Fruit fly (Drosophila melanogaster) whole organism, embryonic: ENCODE data around the gene Gbs-76A.

ENCODE experiments used
- Atf-2 ChIP-seq: fragments of 200-800 bp; sonication (Bioruptor generic); optimal IDR thresholded peaks from 2 replicates; lab custom pipeline; 2016; ENCODE audit warnings: missing biosample characterization, missing genetic modification characterization
- CG1024 ChIP-seq: fragments of 200-800 bp; sonication (Bioruptor generic); IDR thresholded peaks from 2 replicates; pipeline ENCODE4 v1.3.6; 2022; ENCODE audit warnings: missing biosample characterization, missing genetic modification characterization
- CG12236 ChIP-seq: fragments of 200-800 bp; sonication (Bioruptor generic); optimal IDR thresholded peaks from 2 replicates; lab custom pipeline; 2016; ENCODE audit warnings: missing biosample characterization, missing genetic modification characterization
- CG12942 ChIP-seq: fragments of 200-800 bp; sonication (Bioruptor generic); optimal IDR thresholded peaks from 3 replicates; lab custom pipeline; 2016; ENCODE audit warnings: missing biosample characterization, missing genetic modification characterization
- CG13123 ChIP-seq: fragments of 200-800 bp; sonication (Bioruptor generic); optimal IDR thresholded peaks from 2 replicates; lab custom pipeline; 2016; ENCODE audit warnings: missing biosample characterization, missing genetic modification characterization
- CG14965 ChIP-seq: fragments of 200-800 bp; sonication (Bioruptor generic); optimal IDR thresholded peaks from 2 replicates; lab custom pipeline; 2016; ENCODE audit warnings: missing biosample characterization, missing genetic modification characterization, borderline replicate concordance
- CG15011 ChIP-seq: fragments of 200-800 bp; sonication (Bioruptor generic); optimal IDR thresholded peaks from 3 replicates; lab custom pipeline; 2018; ENCODE audit warnings: missing biosample characterization, mild to moderate bottlenecking, missing genetic modification characterization
- CG1529 ChIP-seq: fragments of 200-800 bp; sonication (Bioruptor generic); optimal IDR thresholded peaks from 3 replicates; lab custom pipeline; 2018; ENCODE audit warnings: missing biosample characterization, missing genetic modification characterization
- CG1603 ChIP-seq: fragments of 200-800 bp; sonication (Bioruptor generic); optimal IDR thresholded peaks from 2 replicates; lab custom pipeline; 2019; ENCODE audit warnings: missing biosample characterization, mild to moderate bottlenecking, missing genetic modification characterization, moderate library complexity
- CG17361 ChIP-seq: fragments of 200-800 bp; sonication (Bioruptor generic); IDR thresholded peaks from 3 replicates; pipeline ENCODE4 v1.3.6; 2022; ENCODE audit warnings: missing biosample characterization, missing genetic modification characterization
- CG2199 ChIP-seq: fragments of 200-800 bp; sonication (Bioruptor generic); IDR thresholded peaks from 3 replicates; pipeline ENCODE4 v1.3.6; 2022; ENCODE audit warnings: missing biosample characterization, missing genetic modification characterization
- CG2678 ChIP-seq: fragments of 200-800 bp; sonication (Bioruptor generic); optimal IDR thresholded peaks from 3 replicates; lab custom pipeline; 2019; ENCODE audit warnings: missing biosample characterization, mild to moderate bottlenecking, missing genetic modification characterization, moderate library complexity
- CG33557 ChIP-seq: fragments of 200-800 bp; sonication (Bioruptor generic); optimal IDR thresholded peaks from 2 replicates; lab custom pipeline; 2019; ENCODE audit warnings: missing biosample characterization, mild to moderate bottlenecking, missing genetic modification characterization, moderate library complexity
- CG43689 ChIP-seq: fragments of 200-800 bp; sonication (Bioruptor generic); IDR thresholded peaks from 2 replicates; pipeline ENCODE4 v1.3.6; 2022; ENCODE audit warnings: missing biosample characterization, missing genetic modification characterization
- CG6854 ChIP-seq: fragments of 200-800 bp; sonication (Bioruptor generic); optimal IDR thresholded peaks from 3 replicates; lab custom pipeline; 2017; ENCODE audit warnings: missing biosample characterization, mild to moderate bottlenecking, missing genetic modification characterization
- CG8290 ChIP-seq, 3 experiments: fragments of 200-800 bp; sonication (Bioruptor generic); optimal IDR thresholded peaks; 2 replicates each; lab custom pipeline; 2016 to 2019; ENCODE audit warnings: missing biosample characterization in 3 of 3, missing genetic modification characterization in 3 of 3, mild to moderate bottlenecking in 2 of 3, moderate library complexity in 1 of 3
- CrebB ChIP-seq: fragments of 200-800 bp; sonication (Bioruptor generic); optimal IDR thresholded peaks from 3 replicates; lab custom pipeline; 2018; ENCODE audit warnings: missing biosample characterization, mild to moderate bottlenecking, missing genetic modification characterization
- Dp ChIP-seq: fragments of 200-800 bp; sonication (Bioruptor generic); optimal IDR thresholded peaks from 2 replicates; lab custom pipeline; 2018; ENCODE audit warnings: missing biosample characterization, mild to moderate bottlenecking, missing genetic modification characterization, moderate library complexity
- Dref ChIP-seq: fragments of 200-800 bp; sonication (Bioruptor generic); IDR thresholded peaks from 2 replicates; pipeline ENCODE4 v1.3.6; 2022; ENCODE audit warnings: missing biosample characterization, missing genetic modification characterization
- Fer3 ChIP-seq: fragments of 200-800 bp; sonication (Bioruptor generic); optimal IDR thresholded peaks from 2 replicates; lab custom pipeline; 2018; ENCODE audit warnings: missing biosample characterization, mild to moderate bottlenecking, missing genetic modification characterization, moderate library complexity
- HLH4C ChIP-seq: fragments of 200-800 bp; sonication (Bioruptor generic); IDR thresholded peaks from 3 replicates; pipeline ENCODE4 v1.3.6; 2022; ENCODE audit warnings: missing biosample characterization, missing genetic modification characterization; ENCODE audit not compliant: partially characterized antibody
- Hand ChIP-seq: fragments of 200-800 bp; sonication (Bioruptor generic); optimal IDR thresholded peaks from 2 replicates; lab custom pipeline; 2017; ENCODE audit warnings: mild to moderate bottlenecking, missing biosample characterization, missing genetic modification reagents, missing genetic modification characterization
- Nf-YA ChIP-seq: fragments of 200-800 bp; sonication (Bioruptor generic); IDR thresholded peaks from 2 replicates; pipeline ENCODE4 v1.3.6; 2022; ENCODE audit warnings: missing biosample characterization, missing genetic modification characterization
- Oli ChIP-seq: fragments of 200-800 bp; sonication (Bioruptor generic); optimal IDR thresholded peaks from 2 replicates; lab custom pipeline; 2018; ENCODE audit warnings: missing biosample characterization, mild to moderate bottlenecking, missing genetic modification characterization, moderate library complexity
- Pdp1 ChIP-seq, 2 experiments: fragments of 200-800 bp; sonication (Bioruptor generic); optimal IDR thresholded peaks; 3 replicates each; lab custom pipeline; 2016; ENCODE audit warnings: missing biosample characterization in 2 of 2, missing genetic modification characterization in 2 of 2, mild to moderate bottlenecking in 1 of 2, moderate library complexity in 1 of 2
- Poxn ChIP-seq: fragments of 200-800 bp; sonication (Bioruptor generic); IDR thresholded peaks from 2 replicates; pipeline ENCODE4 v1.3.6; 2022; ENCODE audit warnings: missing biosample characterization, missing genetic modification characterization
- abd-A ChIP-seq: fragments of 200-800 bp; sonication (Bioruptor generic); optimal IDR thresholded peaks from 3 replicates; lab custom pipeline; 2019; ENCODE audit warnings: missing biosample characterization, mild to moderate bottlenecking, missing genetic modification characterization, moderate library complexity
- ase ChIP-seq: fragments of 200-800 bp; sonication (Bioruptor generic); IDR thresholded peaks from 3 replicates; pipeline ENCODE4 v1.3.6; 2022; ENCODE audit warnings: missing biosample characterization, missing genetic modification characterization
- bcd ChIP-seq: fragments of 200-800 bp; sonication (Bioruptor generic); optimal IDR thresholded peaks from 2 replicates; lab custom pipeline; 2017; ENCODE audit warnings: missing biosample characterization, mild to moderate bottlenecking, missing genetic modification characterization
- dm ChIP-seq: fragments of 200-800 bp; sonication (Bioruptor generic); optimal IDR thresholded peaks from 3 replicates; lab custom pipeline; 2016; ENCODE audit warnings: missing biosample characterization, missing genetic modification characterization
- emc ChIP-seq: fragments of 200-800 bp; sonication (Bioruptor generic); optimal IDR thresholded peaks from 2 replicates; lab custom pipeline; 2016; ENCODE audit warnings: missing biosample characterization, missing genetic modification characterization
- insv ChIP-seq, 2 experiments: fragments of 200-800 bp; sonication (Bioruptor generic); optimal IDR thresholded peaks; 3 replicates each; lab custom pipeline; 2016 to 2018; ENCODE audit warnings: missing biosample characterization in 2 of 2, missing genetic modification characterization in 2 of 2
- kni ChIP-seq: fragments of 200-800 bp; sonication (Bioruptor generic); optimal IDR thresholded peaks from 3 replicates; lab custom pipeline; 2017; ENCODE audit warnings: mild to moderate bottlenecking, missing biosample characterization, missing genetic modification reagents, missing genetic modification characterization
- nau ChIP-seq: fragments of 200-800 bp; sonication (Bioruptor generic); optimal IDR thresholded peaks from 3 replicates; lab custom pipeline; 2017; ENCODE audit warnings: missing biosample characterization, mild to moderate bottlenecking, missing genetic modification characterization, missing genetic modification reagents
- nerfin-2 ChIP-seq: fragments of 200-800 bp; sonication (Bioruptor generic); IDR thresholded peaks from 2 replicates; pipeline ENCODE4 v1.3.6; 2022; ENCODE audit warnings: missing biosample characterization, missing genetic modification characterization; ENCODE audit not compliant: partially characterized antibody
- pita ChIP-seq: fragments of 200-800 bp; sonication (Bioruptor generic); optimal IDR thresholded peaks from 2 replicates; lab custom pipeline; 2017; ENCODE audit warnings: missing biosample characterization, mild to moderate bottlenecking, missing genetic modification characterization
- pzg ChIP-seq: fragments of 200-800 bp; sonication (Bioruptor generic); optimal IDR thresholded peaks from 3 replicates; lab custom pipeline; 2018; ENCODE audit warnings: missing biosample characterization, mild to moderate bottlenecking, missing genetic modification characterization, moderate library complexity
- sens ChIP-seq: fragments of 200-800 bp; sonication (Bioruptor generic); peaks from one replicate; lab custom pipeline; 2016; ENCODE audit warnings: missing biosample characterization, missing genetic modification characterization
- slp2 ChIP-seq: fragments of 200-800 bp; sonication (Bioruptor generic); optimal IDR thresholded peaks from 2 replicates; lab custom pipeline; 2016; ENCODE audit warnings: missing biosample characterization, missing genetic modification characterization
- ssp ChIP-seq: fragments of 200-800 bp; sonication (Bioruptor generic); IDR thresholded peaks from 2 replicates; pipeline ENCODE4 v1.3.6; 2022; ENCODE audit warnings: missing biosample characterization, missing genetic modification characterization
- tgo ChIP-seq: fragments of 200-800 bp; sonication (Bioruptor generic); IDR thresholded peaks from 3 replicates; pipeline ENCODE4 v1.3.6; 2022; ENCODE audit warnings: missing biosample characterization, missing genetic modification characterization
- trem ChIP-seq: fragments of 200-800 bp; optimal IDR thresholded peaks from 3 replicates; lab custom pipeline; 2019; ENCODE audit warnings: missing biosample characterization, mild to moderate bottlenecking, missing genetic modification characterization, moderate library complexity
- twi ChIP-seq: fragments of 200-800 bp; optimal IDR thresholded peaks from 2 replicates; lab custom pipeline; 2019; ENCODE audit warnings: missing biosample characterization, mild to moderate bottlenecking, missing genetic modification characterization, moderate library complexity
- usp ChIP-seq: fragments of >200 bp; optimal IDR thresholded peaks from 2 replicates; lab custom pipeline; 2017; ENCODE audit warnings: missing biosample characterization, missing genetic modification characterization
- vfl ChIP-seq: fragments of 200-800 bp; sonication (Bioruptor generic); optimal IDR thresholded peaks from 2 replicates; lab custom pipeline; 2016; ENCODE audit warnings: missing biosample characterization, missing genetic modification characterization
- zf30C ChIP-seq: fragments of 200-800 bp; sonication (Bioruptor generic); optimal IDR thresholded peaks from 3 replicates; lab custom pipeline; 2018; ENCODE audit warnings: missing biosample characterization, mild to moderate bottlenecking, missing genetic modification characterization

The Gbs-76A gene

dm6 chr3L:19263480-19264140 lies 29.0 kb downstream of the Gbs-76A start, which contains the start of the genes CG42374 and Mettl5 (continued):
- no peak for TF ChIP-seq Hand (GFP tag; lab: Kevin White, UChicago)
- TF ChIP-seq insv (GFP tag; optimal IDR thresholded peaks at IDR 0.05; lab: Kevin White, UChicago): no peak
- no peak for TF ChIP-seq CG2199 (GFP tag; lab: Robert Waterston, UW)
- TF ChIP-seq CG8290 (GFP tag; optimal IDR thresholded peaks at IDR 0.05; lab: Kevin White, UChicago): no peak
- peak in 1 of 2 experiments; percentile 52 for TF ChIP-seq CG8290 (tag; optimal IDR thresholded peaks at IDR 0.05; lab: Kevin White, UChicago)
- TF ChIP-seq CG15011 (GFP tag; lab: Kevin White, UChicago): no peak
- no peak for TF ChIP-seq usp (GFP tag; lab: Kevin White, UChicago)
- TF ChIP-seq CG6854 (GFP tag; lab: Kevin White, UChicago): no peak
- no peak for TF ChIP-seq Atf-2
- TF ChIP-seq CG17361: no peak
- TF ChIP-seq vfl: no peak
- peak; percentile 48; the same call in 1 of the 3 replicates for TF ChIP-seq tgo (GFP tag; lab: Robert Waterston, UW)
- TF ChIP-seq bcd: peak; percentile 21
- TF ChIP-seq nau: peak; percentile 27
- no peak for TF ChIP-seq HLH4C (GFP tag; lab: Robert Waterston, UW)
- TF ChIP-seq Oli (tag; lab: Kevin White, UChicago): peak; percentile 52
- TF ChIP-seq CG2678: peak; percentile 52
- TF ChIP-seq Pdp1 (GFP tag; optimal IDR thresholded peaks at IDR 0.05; lab: Kevin White, UChicago): peak in 1 of 2 experiments; percentile 82
- TF ChIP-seq pzg (GFP tag; lab: Kevin White, UChicago): no peak
- TF ChIP-seq abd-A (tag; lab: Kevin White, UChicago): no peak
- TF ChIP-seq zf30C (GFP tag; lab: Kevin White, UChicago): no peak
- TF ChIP-seq Fer3 (tag; lab: Kevin White, UChicago): peak; percentile 45
- TF ChIP-seq sens (GFP tag; lab: Kevin White, UChicago): peak; percentile 61
- no peak for TF ChIP-seq kni
- TF ChIP-seq CG13123 (GFP tag; lab: Kevin White, UChicago): no peak
- no peak for TF ChIP-seq pita (GFP tag; lab: Kevin White, UChicago)
- TF ChIP-seq ssp: no peak
- no peak for TF ChIP-seq CG1024 (GFP tag; lab: Robert Waterston, UW)
- TF ChIP-seq Dref (GFP tag; lab: Robert Waterston, UW): no peak
- TF ChIP-seq Dp (GFP tag; lab: Kevin White, UChicago): no peak
- peak; percentile 46 for TF ChIP-seq CG1603 (tag; lab: Kevin White, UChicago)
- no peak for TF ChIP-seq CG1529
- no peak for TF ChIP-seq slp2
- 0 out of 3 replicates have a peak, but pooled peaks have one; percentile 50 for TF ChIP-seq ase (GFP tag; lab: Robert Waterston, UW)
- TF ChIP-seq twi (tag; lab: Kevin White, UChicago): no peak
- TF ChIP-seq CG12236: no peak
- no peak for TF ChIP-seq dm (GFP tag; lab: Kevin White, UChicago)
- no peak for TF ChIP-seq Poxn
- TF ChIP-seq CG43689: no peak
- TF ChIP-seq CG14965 (GFP tag; lab: Kevin White, UChicago): no peak
- TF ChIP-seq CrebB (tag; lab: Kevin White, UChicago): peak; percentile 2
- no peak for TF ChIP-seq emc
- TF ChIP-seq trem (tag; lab: Kevin White, UChicago): no peak
- TF ChIP-seq nerfin-2 (GFP tag; lab: Robert Waterston, UW): no peak
- TF ChIP-seq CG12942 (GFP tag; lab: Kevin White, UChicago): no peak
- TF ChIP-seq CG33557 (GFP tag; lab: Kevin White, UChicago): no peak
- TF ChIP-seq Nf-YA (GFP tag; lab: Robert Waterston, UW): no peak
